Worm (Caenorhabditis elegans): ENCODE results near the gene acn-1.
A peak's percentile ranks its signal among the peaks of the same experiment; 100 is the strongest.

acn-1 gene

DNA sequence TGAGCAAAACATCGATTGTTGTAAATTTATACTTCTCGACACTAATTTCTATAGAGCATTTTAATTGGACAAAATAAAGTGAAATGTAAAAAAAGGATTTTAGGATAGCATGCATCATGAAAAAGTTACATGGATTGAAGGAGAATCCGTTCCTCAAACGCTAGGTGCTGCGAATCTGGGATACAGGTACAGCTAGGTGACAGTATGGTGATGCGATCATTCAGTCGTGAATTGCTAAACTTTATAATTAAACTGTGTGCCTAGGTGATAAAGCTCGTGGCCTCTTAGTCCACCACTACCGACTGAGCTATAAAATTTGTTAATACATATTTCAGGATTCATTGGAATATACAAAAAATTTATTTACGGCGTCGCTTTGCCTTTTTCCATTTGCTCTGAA, 30.3 kb downstream of the acn-1 start:
- no peak for TF ChIP-seq nhr-237 (tag; optimal IDR thresholded peaks at IDR 0.05)
- TF ChIP-seq pha-4 (tag; optimal IDR thresholded peaks at IDR 0.05), result no peak
- TF ChIP-seq unc-39 (tag; optimal IDR thresholded peaks at IDR 0.05), result no peak
- no peak for TF ChIP-seq nhr-12 (tag; optimal IDR thresholded peaks at IDR 0.05)
- no peak for TF ChIP-seq lin-32 (GFP tag; optimal IDR thresholded peaks at IDR 0.05)
- no peak for TF ChIP-seq nhr-28 (tag; optimal IDR thresholded peaks at IDR 0.05)
- no peak for TF ChIP-seq M03D4.4 (tag; optimal IDR thresholded peaks at IDR 0.05)
- TF ChIP-seq unc-62 (GFP tag; optimal IDR thresholded peaks at IDR 0.05), result no peak
- TF ChIP-seq flh-1 (GFP tag; optimal IDR thresholded peaks at IDR 0.05), result no peak
- no peak for TF ChIP-seq ham-2 (GFP tag; optimal IDR thresholded peaks at IDR 0.05)
- no peak for TF ChIP-seq zip-8 (tag; optimal IDR thresholded peaks at IDR 0.05)
- TF ChIP-seq lin-13 (tag; optimal IDR thresholded peaks at IDR 0.05), result no peak
- TF ChIP-seq drap-1 (GFP tag; optimal IDR thresholded peaks at IDR 0.05), result no peak
- no peak for TF ChIP-seq tbx-8 (GFP tag; optimal IDR thresholded peaks at IDR 0.05)
- no peak for TF ChIP-seq sem-2 (GFP tag; optimal IDR thresholded peaks at IDR 0.05)
- no peak for TF ChIP-seq mab-5 (tag; optimal IDR thresholded peaks at IDR 0.05)
- TF ChIP-seq ceh-39 (tag; optimal IDR thresholded peaks at IDR 0.05), result no peak
- TF ChIP-seq elt-1 (tag; optimal IDR thresholded peaks at IDR 0.05; ENCODE audit: borderline replicate concordance, insufficient read depth), result no peak
- TF ChIP-seq ceh-43 (GFP tag; optimal IDR thresholded peaks at IDR 0.05), result no peak

DNA sequence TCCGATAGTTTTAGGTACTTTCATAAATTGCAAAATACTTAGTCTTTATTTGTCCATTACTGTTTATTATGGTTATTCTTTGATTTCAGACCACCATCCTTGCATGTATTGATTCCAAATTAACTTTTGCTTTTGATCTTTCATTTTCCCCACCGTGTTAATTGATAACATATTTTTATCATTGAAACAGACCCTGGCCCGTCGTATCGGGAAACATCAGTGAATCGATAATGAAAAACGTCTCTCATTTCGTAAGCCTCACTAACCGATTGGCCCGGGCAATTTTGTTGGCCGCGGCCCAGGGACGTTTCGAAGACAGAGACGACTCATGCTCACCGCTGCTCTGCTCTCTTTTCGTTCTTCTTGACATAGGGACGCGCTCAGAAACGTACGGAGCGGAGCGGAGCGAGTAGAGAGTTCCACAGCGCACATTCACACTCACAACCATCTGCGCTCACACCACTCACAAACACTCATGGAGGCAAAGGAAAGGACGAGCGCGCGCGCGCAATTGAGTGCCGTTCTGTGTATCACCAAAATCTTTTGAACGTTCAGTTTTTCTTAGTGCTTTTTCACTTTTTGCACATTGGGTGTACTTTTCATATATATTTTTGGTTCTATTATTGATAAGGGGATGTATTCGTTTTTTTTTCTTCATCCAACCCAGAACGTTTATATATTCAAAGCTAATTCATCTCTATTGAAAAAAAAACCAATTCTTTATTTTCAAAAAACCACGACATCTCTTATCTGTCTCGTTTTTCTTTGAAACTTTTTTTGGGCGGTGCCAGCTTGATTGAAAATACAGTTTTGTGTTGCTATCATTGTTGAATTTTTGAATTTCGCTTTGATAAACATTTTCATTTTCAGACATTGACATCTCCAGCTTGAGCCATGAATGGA, 32.9 kb downstream of the acn-1 start, which contains the start of gene C24H10.2:
Gene C24H10.2 (plus strand): TSS at position 853 of the 903 bp plus-strand sequence.
- TF ChIP-seq ham-2 (GFP tag; optimal IDR thresholded peaks at IDR 0.05), result no peak
- TF ChIP-seq mls-2 (tag; optimal IDR thresholded peaks at IDR 0.05), result peak; percentile 27
- no peak for TF ChIP-seq ceh-83 (GFP tag; optimal IDR thresholded peaks at IDR 0.05)
- no peak for TF ChIP-seq bed-3 (GFP tag; optimal IDR thresholded peaks at IDR 0.05)
- TF ChIP-seq elt-1 (tag; optimal IDR thresholded peaks at IDR 0.05; ENCODE audit: borderline replicate concordance, insufficient read depth), result no peak
- TF ChIP-seq M03D4.4 (tag; optimal IDR thresholded peaks at IDR 0.05), result no peak
- no peak for TF ChIP-seq mep-1 (tag; optimal IDR thresholded peaks at IDR 0.05)
- peak; percentile 3 for TF ChIP-seq lin-13 (tag; optimal IDR thresholded peaks at IDR 0.05)
- no peak for TF ChIP-seq nhr-237 (tag; optimal IDR thresholded peaks at IDR 0.05)
- no peak for TF ChIP-seq blmp-1 (tag; optimal IDR thresholded peaks at IDR 0.05)
- peak; percentile 9 for TF ChIP-seq sptf-1 (tag; optimal IDR thresholded peaks at IDR 0.05)
- no peak for TF ChIP-seq ceh-43 (GFP tag; optimal IDR thresholded peaks at IDR 0.05)
- TF ChIP-seq cnd-1 (tag; optimal IDR thresholded peaks at IDR 0.05), result peak; percentile 48
- no peak for TF ChIP-seq lin-32 (GFP tag; optimal IDR thresholded peaks at IDR 0.05)
- no peak for TF ChIP-seq ceh-39 (tag; optimal IDR thresholded peaks at IDR 0.05)
- TF ChIP-seq drap-1 (GFP tag; optimal IDR thresholded peaks at IDR 0.05), result peak; percentile 22
- no peak for TF ChIP-seq ztf-11 (tag; optimal IDR thresholded peaks at IDR 0.05)
- no peak for TF ChIP-seq snpc-4 (tag; optimal IDR thresholded peaks at IDR 0.05)
- TF ChIP-seq hlh-1 (tag; optimal IDR thresholded peaks at IDR 0.05), result no peak
- no peak for TF ChIP-seq tbx-8 (GFP tag; optimal IDR thresholded peaks at IDR 0.05)
- TF ChIP-seq pha-4 (tag; optimal IDR thresholded peaks at IDR 0.05), result peak; percentile 48
- peak; percentile 45 for TF ChIP-seq unc-120 (tag; optimal IDR thresholded peaks at IDR 0.05; ENCODE audit: poor library complexity, severe bottlenecking)

DNA sequence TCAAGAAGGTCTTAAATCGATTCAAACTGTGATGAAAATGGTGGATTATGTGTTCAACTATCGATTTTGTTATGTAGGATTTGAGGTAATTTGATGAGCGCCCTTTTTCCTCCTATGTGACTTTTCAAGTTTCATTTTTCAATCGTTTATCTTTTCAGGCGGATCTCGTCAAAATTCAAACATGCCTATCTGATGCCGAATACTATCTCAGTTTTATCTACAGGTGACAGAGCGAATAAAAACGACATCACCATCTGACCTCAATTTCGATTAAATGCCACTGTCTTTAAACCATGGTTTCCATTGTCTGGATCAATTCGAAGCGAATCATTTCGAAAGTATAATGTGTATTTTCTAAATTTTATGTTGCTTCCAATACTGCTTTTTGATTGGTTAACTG, 35.1 kb downstream of the acn-1 start:
- TF ChIP-seq nhr-76 (tag; optimal IDR thresholded peaks at IDR 0.05) (no peak), mep-1 (tag; optimal IDR thresholded peaks at IDR 0.05) (no peak), nhr-28 (tag; optimal IDR thresholded peaks at IDR 0.05) (no peak), unc-120 (tag; optimal IDR thresholded peaks at IDR 0.05; ENCODE audit: poor library complexity, severe bottlenecking) (no peak), elt-3 (tag; optimal IDR thresholded peaks at IDR 0.05) (no peak), nhr-237 (tag; optimal IDR thresholded peaks at IDR 0.05) (no peak), elt-1 (tag; optimal IDR thresholded peaks at IDR 0.05; ENCODE audit: borderline replicate concordance, insufficient read depth) (peak; percentile 75)

DNA sequence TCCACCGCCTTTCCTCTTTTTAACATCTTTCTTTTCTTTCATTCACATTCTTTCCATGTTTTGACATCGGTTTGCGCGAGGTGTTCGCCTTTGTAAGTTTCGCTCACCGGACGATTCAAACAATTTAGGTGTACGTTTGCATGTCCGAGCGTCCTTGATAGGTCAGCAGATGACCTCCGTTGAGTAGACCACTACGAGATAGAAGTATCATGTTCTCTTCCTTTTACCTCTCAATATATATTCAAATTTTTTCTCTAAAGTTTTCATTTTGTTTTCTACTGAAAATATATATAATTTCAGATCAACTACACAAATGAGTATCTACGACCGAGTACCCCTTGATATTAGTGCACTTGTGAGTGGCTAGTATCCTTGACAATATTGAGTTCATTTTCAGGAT, 36.1 kb downstream of the acn-1 start, which contains the start of gene C24H10.3:
Gene C24H10.3 (plus strand): TSS at position 301 of the 400 bp plus-strand sequence.
- no peak for TF ChIP-seq elt-3 (tag; optimal IDR thresholded peaks at IDR 0.05)
- TF ChIP-seq cnd-1 (tag; optimal IDR thresholded peaks at IDR 0.05), result no peak
- no peak for TF ChIP-seq mab-5 (tag; optimal IDR thresholded peaks at IDR 0.05)
- no peak for TF ChIP-seq lin-32 (GFP tag; optimal IDR thresholded peaks at IDR 0.05)
- no peak for TF ChIP-seq unc-62 (GFP tag; optimal IDR thresholded peaks at IDR 0.05)
- no peak for TF ChIP-seq unc-39 (tag; optimal IDR thresholded peaks at IDR 0.05)
- TF ChIP-seq elt-1 (tag; optimal IDR thresholded peaks at IDR 0.05; ENCODE audit: borderline replicate concordance, insufficient read depth), result no peak
- no peak for TF ChIP-seq flh-1 (GFP tag; optimal IDR thresholded peaks at IDR 0.05)
- TF ChIP-seq hlh-1 (tag; optimal IDR thresholded peaks at IDR 0.05), result no peak
- TF ChIP-seq mep-1 (tag; optimal IDR thresholded peaks at IDR 0.05), result no peak
- TF ChIP-seq pha-4 (tag; optimal IDR thresholded peaks at IDR 0.05), result no peak
- TF ChIP-seq ceh-43 (GFP tag; optimal IDR thresholded peaks at IDR 0.05), result no peak
- TF ChIP-seq nhr-237 (tag; optimal IDR thresholded peaks at IDR 0.05), result no peak
- TF ChIP-seq bed-3 (GFP tag; optimal IDR thresholded peaks at IDR 0.05), result no peak
- no peak for TF ChIP-seq nhr-12 (tag; optimal IDR thresholded peaks at IDR 0.05)
- TF ChIP-seq tbx-8 (GFP tag; optimal IDR thresholded peaks at IDR 0.05), result no peak
- TF ChIP-seq snpc-4 (tag; optimal IDR thresholded peaks at IDR 0.05), result no peak
- TF ChIP-seq sem-2 (GFP tag; optimal IDR thresholded peaks at IDR 0.05), result no peak
- no peak for TF ChIP-seq lsy-2 (tag; optimal IDR thresholded peaks at IDR 0.05)
- no peak for TF ChIP-seq nhr-2 (tag; optimal IDR thresholded peaks at IDR 0.05)

Measured in whole organism, mixed stage, embryonic.